Worm (Caenorhabditis elegans) whole organism, mixed stage, embryonic: Measurements from ENCODE around the gene F21D9.8.

Experiments
- blmp-1 ChIP-seq: fragments of 150-350 bp; optimal IDR thresholded peaks from 2 replicates; lab custom pipeline; 2014; ENCODE audit warnings: missing biosample characterization, missing genetic modification characterization
- ces-1 ChIP-seq: fragments of 150-350 bp; optimal IDR thresholded peaks from 2 replicates; lab custom pipeline; 2014; ENCODE audit warnings: missing biosample characterization, missing genetic modification reagents, missing genetic modification characterization
- lin-32 ChIP-seq: fragments of 200-800 bp; sonication (Bioruptor generic); optimal IDR thresholded peaks from 2 replicates; lab custom pipeline; 2018; ENCODE audit warnings: mild to moderate bottlenecking, missing genetic modification characterization, missing compliant biosample characterization
- lsy-2 ChIP-seq: fragments of 150-350 bp; optimal IDR thresholded peaks from 2 replicates; lab custom pipeline; 2014; ENCODE audit warnings: missing biosample characterization, missing genetic modification characterization
- mab-5 ChIP-seq: fragments of 150-350 bp; optimal IDR thresholded peaks from 2 replicates; lab custom pipeline; 2014; ENCODE audit warnings: missing biosample characterization, missing genetic modification characterization
- nhr-237 ChIP-seq: fragments of 150-350 bp; optimal IDR thresholded peaks from 2 replicates; lab custom pipeline; 2014; ENCODE audit warnings: missing biosample characterization, missing genetic modification characterization
- pha-4 ChIP-seq: fragments of 150-350 bp; optimal IDR thresholded peaks from 2 replicates; lab custom pipeline; 2018; ENCODE audit warnings: missing biosample characterization, missing genetic modification reagents, missing genetic modification characterization
- snpc-4 ChIP-seq: fragments of 150-350 bp; optimal IDR thresholded peaks from 2 replicates; lab custom pipeline; 2014; ENCODE audit warnings: missing biosample characterization, missing genetic modification characterization
- unc-62 ChIP-seq: fragments of 150-350 bp; optimal IDR thresholded peaks from 2 replicates; lab custom pipeline; 2014; ENCODE audit warnings: missing biosample characterization, missing genetic modification reagents, missing genetic modification characterization

ce11 chrV:19320385-19320784 is 40.6 kb upstream of the F21D9.8 start, which contains the start of gene sdz-6:
- TF ChIP-seq ces-1 (GFP tag; lab: Kevin White, UChicago): no peak
- no peak for TF ChIP-seq pha-4
- no peak for TF ChIP-seq nhr-237 (tag; lab: Kevin White, UChicago)
- TF ChIP-seq unc-62 (GFP tag; lab: Kevin White, UChicago): no peak
- no peak for TF ChIP-seq mab-5 (tag; lab: Kevin White, UChicago)
- no peak for TF ChIP-seq blmp-1
- no peak for TF ChIP-seq lin-32
- TF ChIP-seq lsy-2 (tag; lab: Kevin White, UChicago): no peak
- TF ChIP-seq snpc-4 (tag; lab: Kevin White, UChicago): no peak
